Fruit fly (Drosophila melanogaster) whole organism, embryonic: Measurements from ENCODE around the gene CG10486.

Experiments
- CHES-1-like ChIP-seq: fragments of 200-800 bp; sonication (Bioruptor generic); optimal IDR thresholded peaks from 2 replicates; lab custom pipeline; 2016; ENCODE audit warnings: missing biosample characterization, missing genetic modification characterization
- CoRest ChIP-seq: fragments of 200-800 bp; sonication (Bioruptor generic); optimal IDR thresholded peaks from 3 replicates; lab custom pipeline; 2018; ENCODE audit warnings: missing biosample characterization, mild to moderate bottlenecking, missing genetic modification characterization, moderate library complexity
- MESR4 ChIP-seq: fragments of 200-800 bp; sonication (Bioruptor generic); optimal IDR thresholded peaks from 2 replicates; lab custom pipeline; 2018; ENCODE audit warnings: missing biosample characterization, mild to moderate bottlenecking, missing genetic modification characterization, moderate library complexity
- NFAT ChIP-seq: fragments of 200-800 bp; sonication (Bioruptor generic); IDR thresholded peaks from 2 replicates; pipeline ENCODE4 v1.3.6; 2022; ENCODE audit warnings: missing biosample characterization, missing genetic modification characterization
- crol ChIP-seq: fragments of 200-800 bp; sonication (Bioruptor generic); IDR thresholded peaks from 2 replicates; pipeline ENCODE4 v1.3.6; 2022; ENCODE audit warnings: missing biosample characterization, missing genetic modification characterization
- gfzf ChIP-seq: fragments of 200-800 bp; sonication (Bioruptor generic); optimal IDR thresholded peaks from 2 replicates; lab custom pipeline; 2016; ENCODE audit warnings: missing biosample characterization, mild to moderate bottlenecking, missing genetic modification characterization, moderate library complexity
- grau ChIP-seq: fragments of 200-800 bp; optimal IDR thresholded peaks from 3 replicates; lab custom pipeline; 2019; ENCODE audit warnings: missing biosample characterization, mild to moderate bottlenecking, missing genetic modification characterization, moderate library complexity
- hbn ChIP-seq: fragments of 200-800 bp; sonication (Bioruptor generic); IDR thresholded peaks from 2 replicates; pipeline ENCODE4 v1.3.6; 2022; ENCODE audit warnings: missing biosample characterization, missing genetic modification characterization; ENCODE audit not compliant: partially characterized antibody
- salm ChIP-seq: fragments of 200-800 bp; sonication (Bioruptor generic); optimal IDR thresholded peaks from 2 replicates; lab custom pipeline; 2018; ENCODE audit warnings: missing biosample characterization, mild to moderate bottlenecking, missing genetic modification characterization
- wek ChIP-seq: fragments of 200-800 bp; sonication (Bioruptor generic); optimal IDR thresholded peaks from 3 replicates; lab custom pipeline; 2018; ENCODE audit warnings: missing biosample characterization, mild to moderate bottlenecking, missing genetic modification characterization, moderate library complexity

dm6 chr3L:5926015-5926988, 19.8 kb upstream of the CG10486 start:
- TF ChIP-seq salm (tag; lab: Kevin White, UChicago) (peak; percentile 36), grau (peak; percentile 67), gfzf (no peak), CHES-1-like (GFP tag; lab: Kevin White, UChicago) (peak; percentile 8), NFAT (no peak), hbn (GFP tag; lab: Robert Waterston, UW) (no peak), crol (no peak), CoRest (tag; lab: Kevin White, UChicago) (peak; percentile 67), wek (GFP tag; lab: Kevin White, UChicago) (peak; percentile 16), MESR4 (GFP tag; lab: Kevin White, UChicago) (no peak)
